Worm (Caenorhabditis elegans) whole organism, L1 larva: ENCODE results near the gene srz-70.

ENCODE experiments used
- C34B4.2 ChIP-seq: sonication (generic microtip); optimal IDR thresholded peaks from 2 replicates; lab custom pipeline; 2017; ENCODE audit warnings: mild to moderate bottlenecking, missing genetic modification characterization, missing compliant biosample characterization
- F16B12.6 ChIP-seq: fragments of 150-350 bp; optimal IDR thresholded peaks from 2 replicates; lab custom pipeline; 2014; ENCODE audit warnings: missing biosample characterization, missing genetic modification characterization
- alr-1 ChIP-seq: fragments of 200-800 bp; sonication (Bioruptor generic); optimal IDR thresholded peaks from 2 replicates; lab custom pipeline; 2018; ENCODE audit warnings: borderline replicate concordance, mild to moderate bottlenecking, missing genetic modification characterization, missing compliant biosample characterization
- efl-1 ChIP-seq, 4 experiments: fragments of 150-350 bp; optimal IDR thresholded peaks in 3 of 4; peaks in 1 of 4; 1 replicate in 1 of 4; 2 replicates in 3 of 4; lab custom pipeline; 2014; ENCODE audit warnings: missing biosample characterization in 2 of 4, missing genetic modification characterization in 2 of 4, missing genetic modification reagents in 2 of 4
- hlh-4 ChIP-seq: sonication (generic microtip); optimal IDR thresholded peaks from 2 replicates; lab custom pipeline; 2016; ENCODE audit warnings: mild to moderate bottlenecking, missing genetic modification characterization, missing compliant biosample characterization
- lin-39 ChIP-seq: fragments of 150-350 bp; optimal IDR thresholded peaks from 2 replicates; lab custom pipeline; 2014; ENCODE audit warnings: missing biosample characterization, missing genetic modification reagents, missing genetic modification characterization
- nhr-237 ChIP-seq: fragments of 150-350 bp; optimal IDR thresholded peaks from 2 replicates; lab custom pipeline; 2014; ENCODE audit warnings: missing biosample characterization, missing genetic modification characterization
- nhr-28 ChIP-seq: fragments of 150-350 bp; optimal IDR thresholded peaks from 2 replicates; lab custom pipeline; 2014; ENCODE audit warnings: missing biosample characterization, missing genetic modification characterization
- nhr-77 ChIP-seq: fragments of 150-350 bp; optimal IDR thresholded peaks from 2 replicates; lab custom pipeline; 2014; ENCODE audit warnings: missing biosample characterization, missing genetic modification characterization
- nhr-90 ChIP-seq: sonication (generic microtip); optimal IDR thresholded peaks from 2 replicates; lab custom pipeline; 2016; ENCODE audit warnings: mild to moderate bottlenecking, missing genetic modification characterization, missing compliant biosample characterization; ENCODE audit not compliant: poor library complexity
- sptf-1 ChIP-seq: fragments of 150-350 bp; optimal IDR thresholded peaks from 2 replicates; lab custom pipeline; 2014; ENCODE audit warnings: missing biosample characterization, missing genetic modification characterization
- zag-1 ChIP-seq: fragments of 150-350 bp; optimal IDR thresholded peaks from 2 replicates; lab custom pipeline; 2014; ENCODE audit warnings: missing biosample characterization, missing genetic modification characterization
- zip-4 ChIP-seq: fragments of 200-800 bp; sonication (Bioruptor generic); optimal IDR thresholded peaks from 2 replicates; lab custom pipeline; 2018; ENCODE audit warnings: mild to moderate bottlenecking, missing genetic modification characterization, moderate library complexity, missing compliant biosample characterization

DNA sequence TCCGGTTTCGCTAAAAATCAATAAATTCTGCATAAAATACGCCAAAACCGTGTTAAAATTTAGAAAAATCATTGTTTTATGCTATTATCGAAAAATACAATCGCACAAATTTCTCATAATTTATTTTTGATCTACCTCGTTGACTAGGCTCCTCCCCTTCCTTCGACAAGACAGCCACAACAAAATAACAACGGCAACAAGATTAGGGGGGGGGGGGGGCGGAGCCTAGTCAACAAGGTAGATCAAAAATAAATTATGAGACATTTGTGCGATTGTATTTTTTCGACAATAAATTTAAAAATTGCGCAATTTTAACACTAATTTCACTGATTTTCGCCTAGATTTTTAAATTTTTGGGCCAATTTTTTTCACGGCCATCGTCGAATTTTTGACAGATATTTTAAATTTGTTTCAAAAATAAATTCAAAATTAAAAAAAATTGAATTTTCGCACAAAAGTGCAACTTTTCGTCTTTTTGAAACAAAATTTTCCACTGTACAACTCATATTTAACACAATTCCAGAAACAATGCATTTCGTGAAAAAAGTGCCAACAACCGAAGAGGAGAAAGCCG, 48.1 kb upstream of the srz-70 start, which contains the start of gene M57.2:
- TF ChIP-seq F16B12.6 (tag; lab: Kevin White, UChicago) = no peak
- no peak for TF ChIP-seq sptf-1 (tag; lab: Kevin White, UChicago)
- TF ChIP-seq nhr-90 (tag; lab: Kevin White, UChicago) = no peak
- no peak for TF ChIP-seq alr-1
- TF ChIP-seq hlh-4 (tag; lab: Kevin White, UChicago) = no peak
- no peak for TF ChIP-seq zip-4 (GFP tag; lab: Kevin White, UChicago)
- TF ChIP-seq C34B4.2 (tag; lab: Kevin White, UChicago) = no peak
- TF ChIP-seq nhr-28 (tag; lab: Kevin White, UChicago) = no peak
- TF ChIP-seq nhr-77 = no peak
- no peak for TF ChIP-seq nhr-237 (tag; lab: Kevin White, UChicago)
- no peak for TF ChIP-seq lin-39 (tag; lab: Kevin White, UChicago)
- TF ChIP-seq efl-1 (optimal IDR thresholded peaks at IDR 0.05; lab: Kevin White, UChicago) = no peak
- no peak for TF ChIP-seq efl-1 (GFP tag; optimal IDR thresholded peaks at IDR 0.05 in 1 of 2; lab: Kevin White, UChicago)
- TF ChIP-seq zag-1 (tag; lab: Kevin White, UChicago) = no peak
